Fruit fly (Drosophila melanogaster) whole organism, prepupa: ENCODE results near the gene enc.

Experiments
- Blimp-1 ChIP-seq: fragments of 200-800 bp; sonication (Bioruptor generic); optimal IDR thresholded peaks from 3 replicates; lab custom pipeline; 2017; ENCODE audit warnings: missing biosample characterization, missing genetic modification characterization, mild to moderate bottlenecking, moderate library complexity, missing genetic modification reagents
- CG10631 ChIP-seq: fragments of 200-800 bp; sonication (Bioruptor generic); optimal IDR thresholded peaks from 2 replicates; lab custom pipeline; 2016; ENCODE audit warnings: missing biosample characterization, missing genetic modification characterization
- CG10669 ChIP-seq: fragments of 200-800 bp; sonication (Bioruptor generic); optimal IDR thresholded peaks from 3 replicates; lab custom pipeline; 2018; ENCODE audit warnings: missing biosample characterization, mild to moderate bottlenecking, missing genetic modification characterization, moderate library complexity
- CG11294 ChIP-seq: fragments of 200-800 bp; sonication (Bioruptor generic); IDR thresholded peaks from 2 replicates; pipeline ENCODE4 v1.3.6; 2022; ENCODE audit warnings: missing biosample characterization, missing genetic modification characterization
- CG11902 ChIP-seq: fragments of 200-800 bp; sonication (Bioruptor generic); optimal IDR thresholded peaks from 3 replicates; lab custom pipeline; 2016; ENCODE audit warnings: missing biosample characterization, missing genetic modification characterization
- CG15336 ChIP-seq: fragments of 200-800 bp; sonication (Bioruptor generic); IDR thresholded peaks from 2 replicates; pipeline ENCODE4 v1.3.6; 2022; ENCODE audit warnings: missing biosample characterization, missing genetic modification characterization
- CG1621 ChIP-seq: fragments of 200-800 bp; sonication (Bioruptor generic); optimal IDR thresholded peaks from 3 replicates; lab custom pipeline; 2018; ENCODE audit warnings: missing biosample characterization, mild to moderate bottlenecking, missing genetic modification characterization
- CG16779 ChIP-seq: fragments of 200-800 bp; sonication (Bioruptor generic); optimal IDR thresholded peaks from 3 replicates; lab custom pipeline; 2017; ENCODE audit warnings: missing biosample characterization, mild to moderate bottlenecking, missing genetic modification characterization
- CG31627 ChIP-seq: fragments of 200-800 bp; sonication (Bioruptor generic); optimal IDR thresholded peaks from 3 replicates; lab custom pipeline; 2016; ENCODE audit warnings: missing biosample characterization, missing genetic modification characterization
- CG34406 ChIP-seq: fragments of 200-800 bp; sonication (Bioruptor generic); optimal IDR thresholded peaks from 3 replicates; lab custom pipeline; 2016; ENCODE audit warnings: missing biosample characterization, missing genetic modification characterization
- CG6163 ChIP-seq: fragments of 200-800 bp; sonication (Bioruptor generic); IDR thresholded peaks from 3 replicates; pipeline ENCODE4 v1.3.6; 2022; ENCODE audit warnings: missing biosample characterization, missing genetic modification characterization
- CG6276 ChIP-seq: fragments of 200-800 bp; sonication (Bioruptor generic); optimal IDR thresholded peaks from 2 replicates; lab custom pipeline; 2017; ENCODE audit warnings: missing biosample characterization, mild to moderate bottlenecking, missing genetic modification characterization
- CG6792 ChIP-seq: fragments of 200-800 bp; sonication (Bioruptor generic); optimal IDR thresholded peaks from 3 replicates; lab custom pipeline; 2016; ENCODE audit warnings: missing biosample characterization, missing genetic modification characterization
- CG6808 ChIP-seq: fragments of 200-800 bp; sonication (Bioruptor generic); optimal IDR thresholded peaks from 3 replicates; lab custom pipeline; 2017; ENCODE audit warnings: missing biosample characterization, missing genetic modification characterization, mild to moderate bottlenecking, moderate library complexity, missing genetic modification reagents
- CG7368 ChIP-seq: fragments of 200-800 bp; sonication (Bioruptor generic); optimal IDR thresholded peaks from 3 replicates; lab custom pipeline; 2016; ENCODE audit warnings: missing biosample characterization, missing genetic modification characterization
- CG8319 ChIP-seq: fragments of 200-800 bp; sonication (Bioruptor generic); optimal IDR thresholded peaks from 3 replicates; lab custom pipeline; 2016; ENCODE audit warnings: missing biosample characterization, missing genetic modification characterization
- CG8632 ChIP-seq: fragments of 200-800 bp; sonication (Bioruptor generic); optimal IDR thresholded peaks from 3 replicates; lab custom pipeline; 2016; ENCODE audit warnings: missing biosample characterization, missing genetic modification characterization
- CG9139 ChIP-seq: fragments of 200-800 bp; sonication (Bioruptor generic); optimal IDR thresholded peaks from 3 replicates; lab custom pipeline; 2017; ENCODE audit warnings: missing biosample characterization, mild to moderate bottlenecking, missing genetic modification characterization
- Eip75B ChIP-seq: fragments of 200-800 bp; sonication (Bioruptor generic); optimal IDR thresholded peaks from 3 replicates; lab custom pipeline; 2016; ENCODE audit warnings: missing biosample characterization, missing genetic modification characterization
- Eip78C ChIP-seq: fragments of 200-800 bp; sonication (Bioruptor generic); peaks from one replicate; lab custom pipeline; 2016; ENCODE audit warnings: missing biosample characterization, missing genetic modification characterization
- Eip93F ChIP-seq: fragments of 200-800 bp; sonication (Bioruptor generic); optimal IDR thresholded peaks from 2 replicates; lab custom pipeline; 2016; ENCODE audit warnings: missing biosample characterization, mild to moderate bottlenecking, missing genetic modification characterization
- Ets21C ChIP-seq: fragments of 200-800 bp; sonication (Bioruptor generic); optimal IDR thresholded peaks from 3 replicates; lab custom pipeline; 2016; ENCODE audit warnings: missing biosample characterization, missing genetic modification characterization
- Ets96B ChIP-seq: fragments of 200-800 bp; optimal IDR thresholded peaks from 2 replicates; lab custom pipeline; 2019; ENCODE audit warnings: missing biosample characterization, mild to moderate bottlenecking, missing genetic modification characterization, moderate library complexity
- Gug ChIP-seq: fragments of 200-800 bp; sonication (Bioruptor generic); IDR thresholded peaks from 2 replicates; pipeline ENCODE4 v1.3.6; 2022; ENCODE audit warnings: missing biosample characterization, missing genetic modification characterization
- Hr38 ChIP-seq: sonication (Bioruptor generic); optimal IDR thresholded peaks from 2 replicates; lab custom pipeline; 2016; ENCODE audit warnings: missing biosample characterization, missing genetic modification characterization
- Hr39 ChIP-seq: fragments of 200-800 bp; sonication (Bioruptor generic); optimal IDR thresholded peaks from 2 replicates; lab custom pipeline; 2016; ENCODE audit warnings: missing biosample characterization, missing genetic modification characterization
- Hr4 ChIP-seq: fragments of 200-800 bp; sonication (Bioruptor generic); optimal IDR thresholded peaks from 3 replicates; lab custom pipeline; 2016; ENCODE audit warnings: missing biosample characterization, missing genetic modification characterization
- Lpt ChIP-seq: fragments of 200-800 bp; sonication (Bioruptor generic); optimal IDR thresholded peaks from 3 replicates; lab custom pipeline; 2016; ENCODE audit warnings: missing biosample characterization, missing genetic modification characterization
- Met ChIP-seq: fragments of 200-800 bp; sonication (Bioruptor generic); optimal IDR thresholded peaks from 3 replicates; lab custom pipeline; 2016; ENCODE audit warnings: missing biosample characterization, missing genetic modification characterization
- Smox ChIP-seq: fragments of 200-800 bp; sonication (Bioruptor generic); optimal IDR thresholded peaks from 3 replicates; lab custom pipeline; 2016; ENCODE audit warnings: missing biosample characterization, missing genetic modification characterization
- Sox102F ChIP-seq: fragments of 200-800 bp; sonication (Bioruptor generic); optimal IDR thresholded peaks from 2 replicates; lab custom pipeline; 2016; ENCODE audit warnings: missing biosample characterization, mild to moderate bottlenecking, missing genetic modification characterization
- Sox14 ChIP-seq: fragments of 200-800 bp; sonication (Bioruptor generic); optimal IDR thresholded peaks from 3 replicates; lab custom pipeline; 2016; ENCODE audit warnings: missing biosample characterization, missing genetic modification characterization
- achi ChIP-seq: fragments of 200-800 bp; sonication (Bioruptor generic); optimal IDR thresholded peaks from 3 replicates; lab custom pipeline; 2016; ENCODE audit warnings: missing biosample characterization, missing genetic modification characterization
- acj6 ChIP-seq: fragments of 200-800 bp; sonication (Bioruptor generic); optimal IDR thresholded peaks from 3 replicates; lab custom pipeline; 2016; ENCODE audit warnings: missing biosample characterization, missing genetic modification characterization
- cyc ChIP-seq: fragments of 200-800 bp; sonication (Bioruptor generic); optimal IDR thresholded peaks from 3 replicates; lab custom pipeline; 2016; ENCODE audit warnings: missing biosample characterization, missing genetic modification characterization
- dac ChIP-seq: fragments of 200-800 bp; sonication (Bioruptor generic); optimal IDR thresholded peaks from 2 replicates; lab custom pipeline; 2017; ENCODE audit warnings: missing biosample characterization, mild to moderate bottlenecking, missing genetic modification characterization
- dsx ChIP-seq: fragments of 200-800 bp; optimal IDR thresholded peaks from 3 replicates; lab custom pipeline; 2019; ENCODE audit warnings: missing biosample characterization, mild to moderate bottlenecking, missing genetic modification characterization, moderate library complexity; ENCODE audit not compliant: poor library complexity, severe bottlenecking
- eg ChIP-seq: fragments of 200-800 bp; sonication (Bioruptor generic); IDR thresholded peaks from 3 replicates; pipeline ENCODE4 v1.3.6; 2022; ENCODE audit warnings: missing biosample characterization, missing genetic modification characterization
- esn ChIP-seq: fragments of 200-800 bp; sonication (Bioruptor generic); optimal IDR thresholded peaks from 2 replicates; lab custom pipeline; 2016; ENCODE audit warnings: missing biosample characterization, mild to moderate bottlenecking, missing genetic modification characterization, moderate library complexity
- fd59A ChIP-seq: fragments of 200-800 bp; sonication (Bioruptor generic); optimal IDR thresholded peaks from 2 replicates; lab custom pipeline; 2017; ENCODE audit warnings: missing biosample characterization, mild to moderate bottlenecking, missing genetic modification characterization, missing genetic modification reagents
- fkh ChIP-seq: fragments of 200-800 bp; sonication (Bioruptor generic); optimal IDR thresholded peaks from 3 replicates; lab custom pipeline; 2017; ENCODE audit warnings: missing biosample characterization, mild to moderate bottlenecking, missing genetic modification characterization, moderate library complexity
- salr ChIP-seq, 2 experiments: fragments of 200-800 bp; sonication (Bioruptor generic); optimal IDR thresholded peaks; 3 replicates each; lab custom pipeline; 2016 to 2018; ENCODE audit warnings: missing biosample characterization in 2 of 2, missing genetic modification characterization in 2 of 2, mild to moderate bottlenecking in 1 of 2
- spab ChIP-seq: fragments of 200-800 bp; sonication (Bioruptor generic); optimal IDR thresholded peaks from 2 replicates; lab custom pipeline; 2017; ENCODE audit warnings: missing biosample characterization, mild to moderate bottlenecking, missing genetic modification characterization, missing genetic modification reagents
- vri ChIP-seq: fragments of 200-800 bp; sonication (Bioruptor generic); optimal IDR thresholded peaks from 3 replicates; lab custom pipeline; 2016; ENCODE audit warnings: missing biosample characterization, mild to moderate bottlenecking, missing genetic modification characterization

Gene enc

dm6 chr3L:3786344-3787076 is 32.0 kb upstream of the enc start (continued):
- TF ChIP-seq CG6808 (GFP tag; lab: Kevin White, UChicago) (no peak), eg (GFP tag; lab: Robert Waterston, UW) (peak; percentile 52; the same call in 2 of the 3 replicates), CG34406 (no peak), dac (GFP tag; lab: Kevin White, UChicago) (no peak), acj6 (GFP tag; lab: Kevin White, UChicago) (peak; percentile 5), Eip75B (GFP tag; lab: Kevin White, UChicago) (no peak), CG11294 (GFP tag; lab: Robert Waterston, UW) (0 out of 2 replicates have a peak, but pooled peaks have one; percentile 40), fkh (peak; percentile 49), dsx (no peak), CG7368 (no peak), Eip93F (GFP tag; lab: Kevin White, UChicago) (no peak), cyc (no peak), Hr38 (GFP tag; lab: Kevin White, UChicago) (no peak), Ets21C (GFP tag; lab: Kevin White, UChicago) (no peak), Smox (GFP tag; lab: Kevin White, UChicago) (peak; percentile 41), fd59A (no peak)

dm6 chr3L:3787077-3787433 is 31.4 kb upstream of the enc start:
- TF ChIP-seq CG10631 (GFP tag; lab: Kevin White, UChicago), result no peak
- TF ChIP-seq Eip78C (GFP tag; lab: Kevin White, UChicago), result no peak
- TF ChIP-seq Hr4 (GFP tag; lab: Kevin White, UChicago), result no peak
- no peak for TF ChIP-seq dac (GFP tag; lab: Kevin White, UChicago)

DNA sequence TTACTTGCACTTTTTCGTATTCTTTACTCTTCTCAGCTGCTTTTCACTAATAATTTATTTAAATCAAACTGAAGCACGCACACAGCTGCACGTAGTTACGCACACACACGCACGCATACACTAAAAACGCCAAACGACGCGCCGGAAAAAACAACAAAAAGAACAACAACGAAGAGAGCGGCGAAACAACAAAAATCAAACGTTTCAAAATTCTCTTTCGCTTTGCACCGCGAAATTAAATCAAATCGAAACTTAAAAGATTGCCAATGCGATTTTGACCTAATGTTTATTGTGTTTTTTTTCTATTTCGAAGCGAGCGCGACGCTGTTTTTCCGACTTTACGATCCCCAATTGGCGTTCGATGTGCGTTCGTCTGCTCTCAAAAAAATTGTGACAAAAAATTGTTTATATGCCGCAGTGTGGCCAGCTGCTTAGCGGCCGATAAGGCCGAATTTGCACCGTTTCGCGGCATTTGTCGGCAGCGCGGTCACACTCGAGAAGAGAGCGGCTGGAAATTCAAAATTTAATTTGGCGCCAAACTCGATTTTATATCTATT is 30.8 kb upstream of the enc start:
- TF ChIP-seq Hr39 (no peak), CG6792 (GFP tag; lab: Kevin White, UChicago) (peak; percentile 12), Ets21C (GFP tag; lab: Kevin White, UChicago) (no peak), Eip93F (GFP tag; lab: Kevin White, UChicago) (no peak), vri (peak; percentile 61), CG6808 (GFP tag; lab: Kevin White, UChicago) (peak; percentile 66), CG10631 (GFP tag; lab: Kevin White, UChicago) (no peak), CG1621 (tag; lab: Kevin White, UChicago) (peak; percentile 17), CG6163 (GFP tag; lab: Robert Waterston, UW) (peak; percentile 48; the same call in 1 of the 3 replicates), Sox102F (GFP tag; lab: Kevin White, UChicago) (peak; percentile 56), Lpt (GFP tag; lab: Kevin White, UChicago) (no peak), achi (GFP tag; lab: Kevin White, UChicago) (peak; percentile 12), CG16779 (tag; lab: Kevin White, UChicago) (peak; percentile 66), CG8632 (GFP tag; lab: Kevin White, UChicago) (peak; percentile 7), salr (GFP tag; optimal IDR thresholded peaks at IDR 0.05; lab: Kevin White, UChicago) (peak; percentile 10 to 39), fd59A (peak; percentile 6), CG11902 (no peak), CG6276 (peak; percentile 18), CG8319 (GFP tag; lab: Kevin White, UChicago) (no peak), Ets96B (peak; percentile 9), Gug (GFP tag; lab: Robert Waterston, UW) (no peak), Met (GFP tag; lab: Kevin White, UChicago) (peak; percentile 17), Eip78C (GFP tag; lab: Kevin White, UChicago) (peak; percentile 81), Blimp-1 (GFP tag; lab: Kevin White, UChicago) (no peak), cyc (no peak), dac (GFP tag; lab: Kevin White, UChicago) (no peak), Smox (GFP tag; lab: Kevin White, UChicago) (peak; percentile 13), CG31627 (GFP tag; lab: Kevin White, UChicago) (no peak), CG9139 (GFP tag; lab: Kevin White, UChicago) (peak; percentile 23), esn (GFP tag; lab: Kevin White, UChicago) (peak; percentile 58), dsx (peak; percentile 62), CG15336 (GFP tag; lab: Robert Waterston, UW) (0 out of 2 replicates have a peak, but pooled peaks have one; percentile 23), CG11294 (GFP tag; lab: Robert Waterston, UW) (no peak), CG10669 (GFP tag; lab: Kevin White, UChicago) (no peak), Sox14 (peak; percentile 70), spab (GFP tag; lab: Kevin White, UChicago) (no peak), Eip75B (GFP tag; lab: Kevin White, UChicago) (peak; percentile 22), CG34406 (peak; percentile 26)
